Fruit fly (Drosophila melanogaster) whole organism, embryonic: Measurements from ENCODE around the gene CG46463.

Experiments used
- CG15479 ChIP-seq: fragments of 200-800 bp; sonication (Bioruptor generic); optimal IDR thresholded peaks from 3 replicates; lab custom pipeline; 2019; ENCODE audit warnings: missing biosample characterization, mild to moderate bottlenecking, missing genetic modification characterization, moderate library complexity
- CG8359 ChIP-seq: fragments of 200-800 bp; sonication (Bioruptor generic); optimal IDR thresholded peaks from 2 replicates; lab custom pipeline; 2017; ENCODE audit warnings: missing biosample characterization, mild to moderate bottlenecking, missing genetic modification characterization, borderline replicate concordance
- Meics ChIP-seq: fragments of 200-800 bp; sonication (Bioruptor generic); optimal IDR thresholded peaks from 2 replicates; lab custom pipeline; 2017; ENCODE audit warnings: missing biosample characterization, mild to moderate bottlenecking, missing genetic modification characterization
- Sry-δ ChIP-seq: fragments of 200-800 bp; sonication (Bioruptor generic); optimal IDR thresholded peaks from 2 replicates; lab custom pipeline; 2016; ENCODE audit warnings: missing biosample characterization, missing genetic modification characterization
- lilli ChIP-seq: fragments of 200-800 bp; sonication (Bioruptor generic); optimal IDR thresholded peaks from 3 replicates; lab custom pipeline; 2016; ENCODE audit warnings: missing biosample characterization, missing genetic modification characterization
- lmd ChIP-seq: fragments of 200-800 bp; sonication (Bioruptor generic); IDR thresholded peaks from 2 replicates; pipeline ENCODE4 v1.3.6; 2022; ENCODE audit warnings: missing biosample characterization, missing genetic modification characterization
- lola ChIP-seq, 3 experiments: fragments of >200 bp in 2 of 3; fragments of 200-800 bp in 1 of 3; sonication (Bioruptor generic) in 1 of 3; optimal IDR thresholded peaks; 2 replicates each; lab custom pipeline; 2017 to 2019; ENCODE audit warnings: missing biosample characterization in 3 of 3, missing genetic modification characterization in 3 of 3, mild to moderate bottlenecking in 1 of 3, moderate library complexity in 1 of 3
- psq ChIP-seq: fragments of 200-800 bp; sonication (Bioruptor generic); optimal IDR thresholded peaks from 2 replicates; lab custom pipeline; 2017; ENCODE audit warnings: missing biosample characterization, missing genetic modification characterization

- TF ChIP-seq CG8359 (GFP tag; lab: Kevin White, UChicago) (no peak), lola (GFP tag; optimal IDR thresholded peaks at IDR 0.05; lab: Kevin White, UChicago) (no peak), Sry-δ (GFP tag; lab: Kevin White, UChicago) (no peak), lmd (GFP tag; lab: Robert Waterston, UW) (no peak), lilli (GFP tag; lab: Kevin White, UChicago) (no peak), Meics (GFP tag; lab: Kevin White, UChicago) (no peak), psq (GFP tag; lab: Kevin White, UChicago) (no peak), CG15479 (GFP tag; lab: Kevin White, UChicago) (no peak)
Observed at dm6 chr3L:3503248-3503647, 42.1 kb downstream of the CG46463 start.
